Fruit fly (Drosophila melanogaster) whole organism, embryonic: ENCODE data around the gene CG32052.

Source experiments
- Abd-B ChIP-seq: fragments of 200-800 bp; sonication (Bioruptor generic); optimal IDR thresholded peaks from 2 replicates; lab custom pipeline; 2018; ENCODE audit warnings: missing biosample characterization, mild to moderate bottlenecking, missing genetic modification characterization, moderate library complexity
- Ada2b ChIP-seq: fragments of 200-800 bp; sonication (Bioruptor generic); IDR thresholded peaks from 2 replicates; pipeline ENCODE4 v1.3.6; 2022; ENCODE audit warnings: missing biosample characterization, missing genetic modification characterization
- Atf-2 ChIP-seq: fragments of 200-800 bp; sonication (Bioruptor generic); optimal IDR thresholded peaks from 2 replicates; lab custom pipeline; 2016; ENCODE audit warnings: missing biosample characterization, missing genetic modification characterization
- Bteb2 ChIP-seq: fragments of 200-800 bp; sonication (Bioruptor generic); optimal IDR thresholded peaks from 2 replicates; lab custom pipeline; 2016; ENCODE audit warnings: missing biosample characterization, missing genetic modification characterization
- CG11398 ChIP-seq: fragments of 200-800 bp; sonication (Bioruptor generic); optimal IDR thresholded peaks from 2 replicates; lab custom pipeline; 2016; ENCODE audit warnings: missing biosample characterization, missing genetic modification characterization
- CG11723 ChIP-seq: fragments of 200-800 bp; sonication (Bioruptor generic); optimal IDR thresholded peaks from 2 replicates; lab custom pipeline; 2017; ENCODE audit warnings: missing biosample characterization, mild to moderate bottlenecking, missing genetic modification characterization
- CG12391 ChIP-seq: fragments of 200-800 bp; sonication (Bioruptor generic); optimal IDR thresholded peaks from 3 replicates; lab custom pipeline; 2018; ENCODE audit warnings: missing biosample characterization, mild to moderate bottlenecking, missing genetic modification characterization, moderate library complexity
- CG14710 ChIP-seq: fragments of 200-800 bp; sonication (Bioruptor generic); optimal IDR thresholded peaks from 3 replicates; lab custom pipeline; 2019; ENCODE audit warnings: missing biosample characterization, mild to moderate bottlenecking, missing genetic modification characterization, moderate library complexity
- CG17359 ChIP-seq: fragments of 200-800 bp; sonication (Bioruptor generic); optimal IDR thresholded peaks from 3 replicates; lab custom pipeline; 2018; ENCODE audit warnings: missing biosample characterization, mild to moderate bottlenecking, missing genetic modification characterization, moderate library complexity
- CG17912 ChIP-seq: fragments of 200-800 bp; sonication (Bioruptor generic); optimal IDR thresholded peaks from 2 replicates; lab custom pipeline; 2018; ENCODE audit warnings: missing biosample characterization, mild to moderate bottlenecking, missing genetic modification characterization
- CG18011 ChIP-seq: fragments of 200-800 bp; sonication (Bioruptor generic); optimal IDR thresholded peaks from 2 replicates; lab custom pipeline; 2017; ENCODE audit warnings: missing biosample characterization, missing genetic modification characterization, mild to moderate bottlenecking, moderate library complexity, missing genotype
- CG31224 ChIP-seq: fragments of 200-800 bp; sonication (Bioruptor generic); IDR thresholded peaks from 2 replicates; pipeline ENCODE4 v1.3.6; 2022; ENCODE audit warnings: missing biosample characterization, missing genetic modification characterization
- CG33557 ChIP-seq: fragments of 200-800 bp; sonication (Bioruptor generic); optimal IDR thresholded peaks from 2 replicates; lab custom pipeline; 2019; ENCODE audit warnings: missing biosample characterization, mild to moderate bottlenecking, missing genetic modification characterization, moderate library complexity
- CG34224 ChIP-seq: fragments of 200-800 bp; sonication (Bioruptor generic); IDR thresholded peaks from 3 replicates; pipeline ENCODE4 v1.3.6; 2022; ENCODE audit warnings: missing biosample characterization, missing genetic modification characterization; ENCODE audit not compliant: partially characterized antibody
- CG43689 ChIP-seq: fragments of 200-800 bp; sonication (Bioruptor generic); IDR thresholded peaks from 2 replicates; pipeline ENCODE4 v1.3.6; 2022; ENCODE audit warnings: missing biosample characterization, missing genetic modification characterization
- CG7839 ChIP-seq: fragments of 200-800 bp; sonication (Bioruptor generic); optimal IDR thresholded peaks from 3 replicates; lab custom pipeline; 2018; ENCODE audit warnings: missing biosample characterization, mild to moderate bottlenecking, missing genetic modification characterization, moderate library complexity
- CG7928 ChIP-seq: fragments of 200-800 bp; sonication (Bioruptor generic); optimal IDR thresholded peaks from 2 replicates; lab custom pipeline; 2017; ENCODE audit warnings: missing biosample characterization, mild to moderate bottlenecking, missing genetic modification characterization
- CG8388 ChIP-seq: fragments of 200-800 bp; sonication (Bioruptor generic); optimal IDR thresholded peaks from 2 replicates; lab custom pipeline; 2019; ENCODE audit warnings: missing biosample characterization, mild to moderate bottlenecking, missing genetic modification characterization, moderate library complexity
- CHES-1-like ChIP-seq: fragments of 200-800 bp; sonication (Bioruptor generic); optimal IDR thresholded peaks from 2 replicates; lab custom pipeline; 2016; ENCODE audit warnings: missing biosample characterization, missing genetic modification characterization
- D ChIP-seq, 2 experiments: fragments of 200-800 bp in 1 of 2; fragments of >200 bp in 1 of 2; sonication (Bioruptor generic) in 1 of 2; optimal IDR thresholded peaks; 2 replicates in 1 of 2; 3 replicates in 1 of 2; lab custom pipeline; 2017; ENCODE audit warnings: mild to moderate bottlenecking in 1 of 2, missing biosample characterization in 1 of 2, missing genetic modification characterization in 1 of 2, missing genetic modification reagents in 1 of 2
- Dref ChIP-seq: fragments of 200-800 bp; sonication (Bioruptor generic); IDR thresholded peaks from 2 replicates; pipeline ENCODE4 v1.3.6; 2022; ENCODE audit warnings: missing biosample characterization, missing genetic modification characterization
- HLH4C ChIP-seq: fragments of 200-800 bp; sonication (Bioruptor generic); IDR thresholded peaks from 3 replicates; pipeline ENCODE4 v1.3.6; 2022; ENCODE audit warnings: missing biosample characterization, missing genetic modification characterization; ENCODE audit not compliant: partially characterized antibody
- Hr51 ChIP-seq, 2 experiments: fragments of 200-800 bp; sonication (Bioruptor generic); optimal IDR thresholded peaks; 2 replicates in 1 of 2; 3 replicates in 1 of 2; lab custom pipeline; 2016 to 2018; ENCODE audit warnings: missing biosample characterization in 2 of 2, missing genetic modification characterization in 2 of 2, mild to moderate bottlenecking in 1 of 2, moderate library complexity in 1 of 2
- Hsf ChIP-seq: fragments of 200-800 bp; sonication (Bioruptor generic); optimal IDR thresholded peaks from 3 replicates; lab custom pipeline; 2016; ENCODE audit warnings: missing biosample characterization, missing genetic modification characterization
- Kr ChIP-seq: fragments of 200-800 bp; sonication (Bioruptor generic); optimal IDR thresholded peaks from 2 replicates; lab custom pipeline; 2017; ENCODE audit warnings: missing biosample characterization, mild to moderate bottlenecking, missing genetic modification characterization
- Oaz ChIP-seq: fragments of 200-800 bp; sonication (Bioruptor generic); IDR thresholded peaks from 2 replicates; pipeline ENCODE4 v1.3.6; 2022; ENCODE audit warnings: missing biosample characterization, missing genetic modification characterization
- Rfx ChIP-seq: fragments of 200-800 bp; sonication (Bioruptor generic); IDR thresholded peaks from 2 replicates; pipeline ENCODE4 v1.3.6; 2022; ENCODE audit warnings: missing biosample characterization, missing genetic modification characterization
- Sox102F ChIP-seq: fragments of 200-800 bp; sonication (Bioruptor generic); optimal IDR thresholded peaks from 2 replicates; lab custom pipeline; 2018; ENCODE audit warnings: missing biosample characterization, mild to moderate bottlenecking, missing genetic modification characterization, moderate library complexity
- Sry-β ChIP-seq: fragments of 200-800 bp; sonication (Bioruptor generic); optimal IDR thresholded peaks from 2 replicates; lab custom pipeline; 2018; ENCODE audit warnings: missing biosample characterization, mild to moderate bottlenecking, missing genetic modification characterization, moderate library complexity
- amos ChIP-seq: fragments of 200-800 bp; sonication (Bioruptor generic); IDR thresholded peaks from 2 replicates; pipeline ENCODE4 v1.3.6; 2022; ENCODE audit warnings: missing biosample characterization, missing genetic modification characterization; ENCODE audit not compliant: partially characterized antibody
- aop ChIP-seq: fragments of 200-800 bp; sonication (Bioruptor generic); IDR thresholded peaks from 2 replicates; pipeline ENCODE4 v1.3.6; 2022; ENCODE audit warnings: missing biosample characterization, missing genetic modification characterization
- ash1 ChIP-seq: fragments of 200-800 bp; sonication (Bioruptor generic); optimal IDR thresholded peaks from 2 replicates; lab custom pipeline; 2018; ENCODE audit warnings: missing biosample characterization, mild to moderate bottlenecking, missing genetic modification characterization
- bsh ChIP-seq, 2 experiments: fragments of 200-800 bp; sonication (Bioruptor generic); optimal IDR thresholded peaks; 2 replicates each; lab custom pipeline; 2017 to 2018; ENCODE audit warnings: mild to moderate bottlenecking in 2 of 2, missing biosample characterization in 2 of 2, missing genetic modification characterization in 2 of 2, moderate library complexity in 1 of 2
- chm ChIP-seq: fragments of 200-800 bp; sonication (Bioruptor generic); IDR thresholded peaks from 2 replicates; pipeline ENCODE4 v1.3.6; 2022; ENCODE audit warnings: missing biosample characterization, missing genetic modification characterization
- corto ChIP-seq: fragments of 200-800 bp; sonication (Bioruptor generic); optimal IDR thresholded peaks from 2 replicates; lab custom pipeline; 2016; ENCODE audit warnings: missing biosample characterization, mild to moderate bottlenecking, missing genetic modification characterization, moderate library complexity
- dysf ChIP-seq: fragments of 200-800 bp; sonication (Bioruptor generic); IDR thresholded peaks from 3 replicates; pipeline ENCODE4 v1.3.6; 2022; ENCODE audit warnings: missing biosample characterization, missing genetic modification characterization
- exex ChIP-seq: fragments of 200-800 bp; sonication (Bioruptor generic); optimal IDR thresholded peaks from 4 replicates; lab custom pipeline; 2018; ENCODE audit warnings: missing biosample characterization, mild to moderate bottlenecking, missing genetic modification characterization, moderate library complexity
- fu2 ChIP-seq: fragments of 200-800 bp; sonication (Bioruptor generic); optimal IDR thresholded peaks from 2 replicates; lab custom pipeline; 2016; ENCODE audit warnings: missing biosample characterization, missing genetic modification characterization
- gro ChIP-seq: fragments of 200-800 bp; sonication (Bioruptor generic); optimal IDR thresholded peaks from 2 replicates; lab custom pipeline; 2016; ENCODE audit warnings: missing biosample characterization, missing genetic modification characterization
- gt ChIP-seq: fragments of 200-800 bp; sonication (Bioruptor generic); IDR thresholded peaks from 2 replicates; pipeline ENCODE4 v1.3.6; 2022; ENCODE audit warnings: missing biosample characterization, missing genetic modification characterization
- kni ChIP-seq: fragments of 200-800 bp; sonication (Bioruptor generic); optimal IDR thresholded peaks from 3 replicates; lab custom pipeline; 2017; ENCODE audit warnings: mild to moderate bottlenecking, missing biosample characterization, missing genetic modification reagents, missing genetic modification characterization
- knrl ChIP-seq: fragments of 200-800 bp; sonication (Bioruptor generic); IDR thresholded peaks from 3 replicates; pipeline ENCODE4 v1.3.6; 2022; ENCODE audit warnings: missing biosample characterization, missing genetic modification characterization; ENCODE audit not compliant: partially characterized antibody
- lov ChIP-seq, 2 experiments: fragments of 200-800 bp in 1 of 2; fragments of >200 bp in 1 of 2; sonication (Bioruptor generic) in 1 of 2; IDR thresholded peaks in 1 of 2; optimal IDR thresholded peaks in 1 of 2; 2 replicates in 1 of 2; 3 replicates in 1 of 2; pipeline versions ENCODE4 v1.3.6 to Lab custom; 2017 to 2022; ENCODE audit warnings: missing biosample characterization in 1 of 2, missing genetic modification characterization in 1 of 2
- peb ChIP-seq: fragments of 200-800 bp; sonication (Bioruptor generic); IDR thresholded peaks from 2 replicates; pipeline ENCODE4 v1.3.6; 2022; ENCODE audit warnings: missing biosample characterization, missing genetic modification characterization
- pfk ChIP-seq: fragments of 200-800 bp; sonication (Bioruptor generic); optimal IDR thresholded peaks from 2 replicates; lab custom pipeline; 2018; ENCODE audit warnings: missing biosample characterization, mild to moderate bottlenecking, missing genetic modification characterization, moderate library complexity
- trem ChIP-seq: fragments of 200-800 bp; optimal IDR thresholded peaks from 3 replicates; lab custom pipeline; 2019; ENCODE audit warnings: missing biosample characterization, mild to moderate bottlenecking, missing genetic modification characterization, moderate library complexity
- ttk ChIP-seq: fragments of 200-800 bp; sonication (Bioruptor generic); IDR thresholded peaks from 2 replicates; pipeline ENCODE4 v2.1.2; 2022; ENCODE audit warnings: missing biosample characterization, missing genetic modification characterization
- z ChIP-seq: fragments of 200-800 bp; sonication (Bioruptor generic); IDR thresholded peaks from 3 replicates; pipeline ENCODE4 v1.3.6; 2022; ENCODE audit warnings: missing biosample characterization, missing genetic modification characterization

The CG32052 gene

dm6 chr3L:9744060-9744549 is 42.7 kb upstream of the CG32052 start (continued):
- TF ChIP-seq kni (GFP tag; lab: Kevin White, UChicago) (peak; percentile 84), HLH4C (GFP tag; lab: Robert Waterston, UW) (no peak), exex (no peak), CG31224 (GFP tag; lab: Robert Waterston, UW) (peak; percentile 53), Sox102F (GFP tag; lab: Kevin White, UChicago) (peak; percentile 76), Ada2b (peak; percentile 91), Hsf (GFP tag; lab: Kevin White, UChicago) (peak; percentile 68), peb (GFP tag; lab: Robert Waterston, UW) (peak; percentile 83), CG17912 (no peak), corto (GFP tag; lab: Kevin White, UChicago) (peak; percentile 89), CG34224 (GFP tag; lab: Robert Waterston, UW) (no peak), z (GFP tag; lab: Robert Waterston, UW) (peak; percentile 89), CG8388 (GFP tag; lab: Kevin White, UChicago) (peak; percentile 86), knrl (GFP tag; lab: Robert Waterston, UW) (no peak), ash1 (no peak), CG18011 (GFP tag; lab: Kevin White, UChicago) (peak; percentile 24), CG7928 (GFP tag; lab: Kevin White, UChicago) (peak; percentile 49), bsh (GFP tag; optimal IDR thresholded peaks at IDR 0.05; lab: Kevin White, UChicago) (peak; percentile 74 to 83), CG12391 (tag; lab: Kevin White, UChicago) (peak; percentile 81), gt (GFP tag; lab: Robert Waterston, UW) (no peak), Bteb2 (GFP tag; lab: Kevin White, UChicago) (peak; percentile 72), CG17359 (tag; lab: Kevin White, UChicago) (peak; percentile 88), amos (no peak), gro (peak; percentile 92), aop (GFP tag; lab: Robert Waterston, UW) (0 out of 2 replicates have a peak, but pooled peaks have one; percentile 5), CG11398 (GFP tag; lab: Kevin White, UChicago) (no peak), dysf (GFP tag; lab: Robert Waterston, UW) (peak; percentile 92), Kr (GFP tag; lab: Kevin White, UChicago) (no peak), fu2 (GFP tag; lab: Kevin White, UChicago) (peak; percentile 5), chm (GFP tag; lab: Robert Waterston, UW) (0 out of 2 replicates have a peak, but pooled peaks have one; percentile 18), trem (tag; lab: Kevin White, UChicago) (peak; percentile 70), Hr51 (GFP tag; optimal IDR thresholded peaks at IDR 0.05; lab: Kevin White, UChicago) (peak; percentile 60 to 87), CG14710 (peak; percentile 94), CG43689 (GFP tag; lab: Robert Waterston, UW) (peak; percentile 61; the same call in 1 of the 2 replicates), CG7839 (tag; lab: Kevin White, UChicago) (peak; percentile 83), pfk (GFP tag; lab: Kevin White, UChicago) (peak; percentile 85), CG33557 (GFP tag; lab: Kevin White, UChicago) (peak; percentile 72), Abd-B (GFP tag; lab: Kevin White, UChicago) (peak; percentile 58), D (optimal IDR thresholded peaks at IDR 0.05; lab: Kevin White, UChicago) (no peak), D (GFP tag; optimal IDR thresholded peaks at IDR 0.05; lab: Kevin White, UChicago) (peak; percentile 95), CHES-1-like (GFP tag; lab: Kevin White, UChicago) (peak; percentile 27), lov (optimal IDR thresholded peaks at IDR 0.05; lab: Kevin White, UChicago) (no peak), lov (GFP tag; IDR thresholded peaks at IDR 0.05; lab: Robert Waterston, UW) (0 out of 3 replicates have a peak, but pooled peaks have one; percentile 35), Dref (no peak), Atf-2 (peak; percentile 57), CG11723 (peak; percentile 59), ttk (peak; percentile 91), Sry-β (GFP tag; lab: Kevin White, UChicago) (peak; percentile 58), Oaz (GFP tag; lab: Robert Waterston, UW) (peak; percentile 75), Rfx (GFP tag; lab: Robert Waterston, UW) (peak; percentile 85)
